Fruit fly (Drosophila melanogaster): Measurements from ENCODE around the gene Pvr.
A peak's percentile ranks its signal among the peaks of the same experiment; 100 is the strongest.

The Pvr gene

dm6 chr2L:8220393-8220934 lies 19.2 kb downstream of the Pvr start, which contains the start of gene Snx6:
Gene Snx6, minus strand, starts transcription at chr2L:8220741.
- TF ChIP-seq fru (GFP tag; optimal IDR thresholded peaks at IDR 0.05) (no peak), br (GFP tag; optimal IDR thresholded peaks at IDR 0.05) (no peak), N (GFP tag; optimal IDR thresholded peaks at IDR 0.05) (no peak), Jra (GFP tag; optimal IDR thresholded peaks at IDR 0.05) (peak; percentile 27), pan (optimal IDR thresholded peaks at IDR 0.05) (no peak), woc (GFP tag; optimal IDR thresholded peaks at IDR 0.05) (no peak), Mio (GFP tag; optimal IDR thresholded peaks at IDR 0.05) (no peak)

dm6 chr2L:8217917-8218316 lies 21.8 kb downstream of the Pvr start, which contains the start of gene CG8292:
Gene CG8292, minus strand, starts transcription at chr2L:8218017.
- TF ChIP-seq N (GFP tag; optimal IDR thresholded peaks at IDR 0.05) = no peak
- TF ChIP-seq rgr (GFP tag; optimal IDR thresholded peaks at IDR 0.05) = no peak
- TF ChIP-seq GATAd (GFP tag; optimal IDR thresholded peaks at IDR 0.05) = no peak
- TF ChIP-seq pan (optimal IDR thresholded peaks at IDR 0.05) = no peak
- TF ChIP-seq Hnf4 (GFP tag; optimal IDR thresholded peaks at IDR 0.05) = no peak
- TF ChIP-seq h (GFP tag; optimal IDR thresholded peaks at IDR 0.05) = no peak
- TF ChIP-seq br (GFP tag; optimal IDR thresholded peaks at IDR 0.05) = no peak
- no peak for TF ChIP-seq Myc (optimal IDR thresholded peaks at IDR 0.05)
- TF ChIP-seq Dif (GFP tag; optimal IDR thresholded peaks at IDR 0.05; ENCODE audit: partially characterized antibody) = no peak
- TF ChIP-seq Vsx2 (GFP tag; optimal IDR thresholded peaks at IDR 0.05; ENCODE audit: partially characterized antibody) = no peak
- no peak for TF ChIP-seq dmrt93B (GFP tag; optimal IDR thresholded peaks at IDR 0.05)
- TF ChIP-seq CG9705 (GFP tag; optimal IDR thresholded peaks at IDR 0.05) = no peak
- TF ChIP-seq Hr83 (GFP tag; optimal IDR thresholded peaks at IDR 0.05; ENCODE audit: poor library complexity, severe bottlenecking) = no peak
- TF ChIP-seq psq (GFP tag; optimal IDR thresholded peaks at IDR 0.05) = no peak
- no peak for TF ChIP-seq CrebA (GFP tag; optimal IDR thresholded peaks at IDR 0.05; ENCODE audit: borderline replicate concordance)
- TF ChIP-seq Dfd (GFP tag; optimal IDR thresholded peaks at IDR 0.05) = no peak
- no peak for TF ChIP-seq woc (GFP tag; optimal IDR thresholded peaks at IDR 0.05)

- TF ChIP-seq Myc (optimal IDR thresholded peaks at IDR 0.05) (peak; percentile 18), Rel (GFP tag; optimal IDR thresholded peaks at IDR 0.05) (no peak), Rel (tag; optimal IDR thresholded peaks at IDR 0.05) (peak; percentile 96), dsf (GFP tag; optimal IDR thresholded peaks at IDR 0.05; ENCODE audit: borderline replicate concordance) (no peak)
Observed at dm6 chr2L:8215259-8215929, 24.3 kb downstream of the Pvr start, which contains the start of gene CG8349. Gene CG8349, plus strand, starts transcription at chr2L:8215915.

- no peak for TF ChIP-seq CG32264 (GFP tag; optimal IDR thresholded peaks at IDR 0.05)
- TF ChIP-seq dmrt93B (GFP tag; optimal IDR thresholded peaks at IDR 0.05) = no peak
- no peak for TF ChIP-seq sv (GFP tag; optimal IDR thresholded peaks at IDR 0.05)
- TF ChIP-seq GATAd (GFP tag; optimal IDR thresholded peaks at IDR 0.05) = no peak
- peak; percentile 22 for TF ChIP-seq Dif (GFP tag; optimal IDR thresholded peaks at IDR 0.05; ENCODE audit: partially characterized antibody)
- TF ChIP-seq jim (GFP tag; optimal IDR thresholded peaks at IDR 0.05) = no peak
- no peak for TF ChIP-seq Rel (GFP tag; optimal IDR thresholded peaks at IDR 0.05)
- peak; percentile 68 for TF ChIP-seq Rel (tag; optimal IDR thresholded peaks at IDR 0.05)
Observed at dm6 chr2L:8213987-8214386, 25.7 kb downstream of the Pvr start, which contains the start of gene CG8353. Gene CG8353, plus strand, starts transcription at chr2L:8214045.

dm6 chr2L:8212666-8213270 lies 26.9 kb downstream of the Pvr start, which contains the start of the genes CG8372 and CG8360:
Gene CG8372, minus strand, starts transcription at chr2L:8212902.
Gene CG8360, plus strand, starts transcription at chr2L:8212959.
- no peak for TF ChIP-seq pan (optimal IDR thresholded peaks at IDR 0.05)
- TF ChIP-seq Rel (GFP tag; optimal IDR thresholded peaks at IDR 0.05) = peak; percentile 97
- peak; percentile 92 for TF ChIP-seq Rel (tag; optimal IDR thresholded peaks at IDR 0.05)
- peak; percentile 95 for TF ChIP-seq Mio (GFP tag; optimal IDR thresholded peaks at IDR 0.05)
- TF ChIP-seq fru (GFP tag; optimal IDR thresholded peaks at IDR 0.05) = peak; percentile 99
- peak; percentile 99 for TF ChIP-seq tai (GFP tag; optimal IDR thresholded peaks at IDR 0.05)
- no peak for TF ChIP-seq Myc (optimal IDR thresholded peaks at IDR 0.05)
- peak; percentile 100 for TF ChIP-seq OdsH (GFP tag; optimal IDR thresholded peaks at IDR 0.05)
- TF ChIP-seq GATAd (GFP tag; optimal IDR thresholded peaks at IDR 0.05) = peak; percentile 98
- TF ChIP-seq CrebA (GFP tag; optimal IDR thresholded peaks at IDR 0.05; ENCODE audit: borderline replicate concordance) = no peak
- peak; percentile 99 for TF ChIP-seq Hr83 (GFP tag; optimal IDR thresholded peaks at IDR 0.05; ENCODE audit: poor library complexity, severe bottlenecking)
- TF ChIP-seq Dfd (GFP tag; optimal IDR thresholded peaks at IDR 0.05) = no peak
- peak; percentile 79 for TF ChIP-seq jim (GFP tag; optimal IDR thresholded peaks at IDR 0.05)
- TF ChIP-seq Hnf4 (GFP tag; optimal IDR thresholded peaks at IDR 0.05) = peak; percentile 100
- peak; percentile 99 for TF ChIP-seq CG9705 (GFP tag; optimal IDR thresholded peaks at IDR 0.05)
- peak; percentile 97 for TF ChIP-seq dsf (GFP tag; optimal IDR thresholded peaks at IDR 0.05; ENCODE audit: borderline replicate concordance)
- TF ChIP-seq Jra (GFP tag; optimal IDR thresholded peaks at IDR 0.05) = peak; percentile 99
- TF ChIP-seq Hr78 (GFP tag; optimal IDR thresholded peaks at IDR 0.05) = no peak
- peak; percentile 99 for TF ChIP-seq sage (GFP tag; optimal IDR thresholded peaks at IDR 0.05)
- peak; percentile 99 for TF ChIP-seq ey (GFP tag; optimal IDR thresholded peaks at IDR 0.05)
- TF ChIP-seq dl (GFP tag; optimal IDR thresholded peaks at IDR 0.05; ENCODE audit: insufficient read depth in 1 of 2, partially characterized antibody in 2 of 2) = no peak
- peak; percentile 100 for TF ChIP-seq h (GFP tag; optimal IDR thresholded peaks at IDR 0.05)
- TF ChIP-seq brk (GFP tag; optimal IDR thresholded peaks at IDR 0.05) = peak; percentile 99
- peak; percentile 98 for TF ChIP-seq psq (GFP tag; optimal IDR thresholded peaks at IDR 0.05)
- no peak for TF ChIP-seq usp (GFP tag; optimal IDR thresholded peaks at IDR 0.05)
- peak; percentile 99 for TF ChIP-seq HLH106 (tag; optimal IDR thresholded peaks at IDR 0.05)
- peak; percentile 98 to 100 for TF ChIP-seq foxo (GFP tag; optimal IDR thresholded peaks at IDR 0.05)
- peak; percentile 98 for TF ChIP-seq dmrt93B (GFP tag; optimal IDR thresholded peaks at IDR 0.05)
